Worm (Caenorhabditis elegans): ENCODE data around the gene cyp-29A2.

The cyp-29A2 gene

DNA sequence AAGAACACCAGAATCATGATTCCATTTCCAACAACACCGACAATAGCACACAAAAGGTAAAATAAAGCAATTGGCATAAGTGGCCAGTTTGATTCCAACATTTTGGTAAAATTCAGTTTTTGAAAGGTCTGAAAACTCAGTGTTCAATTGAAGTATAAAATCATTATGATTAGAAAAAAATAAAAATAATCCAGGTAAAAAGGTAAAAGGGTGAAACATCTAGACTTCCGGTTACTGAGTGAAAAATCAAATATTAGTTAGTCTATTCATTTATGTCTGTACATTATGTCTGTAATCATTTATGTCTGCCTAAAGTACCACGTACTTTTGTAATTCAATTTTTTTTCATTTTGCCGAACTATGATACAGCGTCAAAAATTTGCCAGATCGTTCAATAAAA is 37.6 kb downstream of the cyp-29A2 start, which contains the start of gene srsx-31:
TSS of gene srsx-31 (minus strand) at position 101 of the 400 bp plus-strand sequence.
- TF ChIP-seq ceh-100 (GFP tag; IDR thresholded peaks at IDR 0.05) = no peak
- TF ChIP-seq snpc-1.1 (tag; optimal IDR thresholded peaks at IDR 0.05; ENCODE audit: insufficient read depth) = no peak
- TF ChIP-seq lin-54 (GFP tag; optimal IDR thresholded peaks at IDR 0.05) = no peak
- no peak for TF ChIP-seq C17E4.6 (GFP tag; IDR thresholded peaks at IDR 0.05)
- TF ChIP-seq ceh-58 (GFP tag; IDR thresholded peaks at IDR 0.05) = no peak
- no peak for TF ChIP-seq ceh-79 (tag; optimal IDR thresholded peaks at IDR 0.05)
- no peak for TF ChIP-seq hrde-1 (tag; optimal IDR thresholded peaks at IDR 0.05; ENCODE audit: borderline replicate concordance)
- no peak for TF ChIP-seq sptf-2 (GFP tag; optimal IDR thresholded peaks at IDR 0.05)
- no peak for TF ChIP-seq B0019.2 (GFP tag; conservative IDR thresholded peaks at IDR 0.05)
- TF ChIP-seq xnd-1 (tag; optimal IDR thresholded peaks at IDR 0.05) = no peak
- TF ChIP-seq sdz-38 (tag; optimal IDR thresholded peaks at IDR 0.05) = no peak
- no peak for TF ChIP-seq ZK185.1 (tag; optimal IDR thresholded peaks at IDR 0.05; ENCODE audit: poor library complexity, severe bottlenecking)
- no peak for TF ChIP-seq attf-5 (GFP tag; optimal IDR thresholded peaks at IDR 0.05)
- TF ChIP-seq zim-3 (tag; optimal IDR thresholded peaks at IDR 0.05) = no peak
- TF ChIP-seq F49E8.2 (tag; optimal IDR thresholded peaks at IDR 0.05; ENCODE audit: insufficient read depth) = no peak
- no peak for TF ChIP-seq F55B11.4 (tag; optimal IDR thresholded peaks at IDR 0.05; ENCODE audit: borderline replicate concordance, insufficient read depth)

DNA sequence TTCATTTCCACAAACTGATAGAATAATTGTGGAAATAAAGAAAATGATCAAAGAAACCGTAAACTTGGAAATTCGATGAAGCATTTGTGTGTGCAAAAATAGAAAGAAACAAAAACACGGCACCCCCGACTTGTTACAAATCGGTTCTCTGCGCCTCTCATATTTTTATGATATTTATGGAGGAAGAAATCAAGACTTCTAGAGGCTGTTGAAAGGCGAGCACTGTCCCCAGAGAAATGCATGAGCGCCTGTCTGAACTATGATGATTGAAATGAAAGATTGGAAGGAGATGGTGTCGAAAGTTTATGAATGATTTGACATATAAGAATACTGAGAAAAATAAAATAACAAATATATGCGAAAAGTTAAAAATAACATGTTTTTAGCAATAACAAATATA is 41.5 kb downstream of the cyp-29A2 start, which contains the start of gene lgc-36:
TSS of gene lgc-36 (minus strand) at position 101 of the 400 bp plus-strand sequence.
- TF ChIP-seq hmg-20 (GFP tag; IDR thresholded peaks at IDR 0.05) = no peak
- no peak for TF ChIP-seq ztf-18 (tag; optimal IDR thresholded peaks at IDR 0.05)
- no peak for TF ChIP-seq hmg-1.2 (GFP tag; IDR thresholded peaks at IDR 0.05)
- TF ChIP-seq nfya-1 (tag; optimal IDR thresholded peaks at IDR 0.05; ENCODE audit: borderline replicate concordance, insufficient read depth) = no peak
- TF ChIP-seq tlf-1 (GFP tag; optimal IDR thresholded peaks at IDR 0.05) = no peak
- TF ChIP-seq fkh-3 (tag; optimal IDR thresholded peaks at IDR 0.05) = no peak
- no peak for TF ChIP-seq B0261.1 (tag; optimal IDR thresholded peaks at IDR 0.05)
- no peak for TF ChIP-seq akir-1 (GFP tag; optimal IDR thresholded peaks at IDR 0.05)
- no peak for TF ChIP-seq sptf-2 (GFP tag; optimal IDR thresholded peaks at IDR 0.05)
- no peak for TF ChIP-seq attf-3 (GFP tag; conservative IDR thresholded peaks at IDR 0.05)
- no peak for TF ChIP-seq sea-2 (GFP tag; IDR thresholded peaks at IDR 0.05)
- no peak for TF ChIP-seq F39B2.1 (GFP tag; IDR thresholded peaks at IDR 0.05)
- no peak for TF ChIP-seq madf-10 (tag; optimal IDR thresholded peaks at IDR 0.05)

DNA sequence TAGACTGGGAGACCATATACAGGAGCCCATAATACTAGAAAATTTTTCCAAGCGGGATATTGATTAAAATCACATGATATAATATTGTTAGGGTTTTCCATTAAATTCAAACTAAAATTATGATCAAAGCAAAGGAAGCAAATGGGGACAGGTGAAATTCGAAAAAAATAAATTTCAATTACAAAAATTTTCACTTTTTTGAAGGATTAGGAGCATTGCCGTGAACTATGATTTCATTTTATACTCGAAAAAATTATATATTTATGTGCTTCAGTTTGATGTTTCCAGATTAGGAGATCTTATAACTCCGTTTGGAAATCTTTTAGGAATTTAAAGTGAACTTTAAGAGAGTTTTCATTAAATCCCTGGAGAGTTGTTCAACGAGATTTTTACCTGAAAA is 43.2 kb downstream of the cyp-29A2 start, which contains the start of gene F07B10.7:
TSS of gene F07B10.7 (minus strand) at position 101 of the 400 bp plus-strand sequence.
- no peak for TF ChIP-seq lin-26 (GFP tag; IDR thresholded peaks at IDR 0.05)
- TF ChIP-seq ztf-28 (GFP tag; IDR thresholded peaks at IDR 0.05) = no peak
- TF ChIP-seq ZK185.1 (tag; optimal IDR thresholded peaks at IDR 0.05; ENCODE audit: poor library complexity, severe bottlenecking) = no peak
- no peak for TF ChIP-seq madf-6 (GFP tag; IDR thresholded peaks at IDR 0.05)
- no peak for TF ChIP-seq attf-5 (GFP tag; optimal IDR thresholded peaks at IDR 0.05)
- no peak for TF ChIP-seq snpc-3.4 (tag; optimal IDR thresholded peaks at IDR 0.05)
- no peak for TF ChIP-seq ztf-18 (tag; optimal IDR thresholded peaks at IDR 0.05)
- TF ChIP-seq Y95B8A.8 (GFP tag; IDR thresholded peaks at IDR 0.05) = no peak
- TF ChIP-seq rec-8 (tag; optimal IDR thresholded peaks at IDR 0.05) = no peak
